Fruit fly (Drosophila melanogaster) whole organism, pupa: ENCODE measurements around the gene CG34181.

ENCODE experiments used
- CG15710 ChIP-seq: fragments of 200-800 bp; sonication (Bioruptor generic); optimal IDR thresholded peaks from 2 replicates; lab custom pipeline; 2018; ENCODE audit warnings: missing biosample characterization, mild to moderate bottlenecking, missing genetic modification characterization, moderate library complexity
- CG34367 ChIP-seq: fragments of 200-800 bp; sonication (Bioruptor generic); optimal IDR thresholded peaks from 2 replicates; lab custom pipeline; 2018; ENCODE audit warnings: missing biosample characterization, mild to moderate bottlenecking, missing genetic modification characterization

DNA sequence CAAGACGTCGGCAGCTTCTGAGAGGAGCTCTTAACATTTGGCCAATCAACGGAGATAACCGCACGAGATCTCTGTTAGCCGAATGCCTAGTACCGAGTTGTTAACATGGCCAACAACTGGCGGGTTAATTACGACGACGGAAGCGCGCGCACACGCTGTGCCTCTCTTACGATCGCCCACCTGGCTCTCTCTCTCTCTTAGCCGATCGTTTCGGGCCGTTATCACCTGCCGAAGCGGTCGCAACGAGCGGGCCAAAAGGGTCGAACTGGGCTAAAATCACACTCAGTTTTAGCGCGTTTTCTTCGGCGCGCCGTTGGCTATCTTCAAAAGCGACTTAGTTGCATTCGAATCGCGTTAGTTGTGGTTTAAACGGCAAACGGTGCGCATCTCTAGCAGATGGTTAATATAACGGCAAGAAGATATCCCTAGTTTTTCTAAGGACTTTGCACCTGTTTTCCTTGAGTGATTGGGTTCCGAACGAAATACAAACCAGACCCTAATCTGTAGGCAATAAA, 48.9 kb downstream of the CG34181 start, which contains the start of gene Mco1:
- TF ChIP-seq CG34367 (tag; lab: Kevin White, UChicago) (no peak), CG15710 (tag; lab: Kevin White, UChicago) (no peak)
